Worm (Caenorhabditis elegans): ENCODE data around the gene math-16.

math-16 gene

ce11 chrII:1890682-1891081, 12.1 kb upstream of the math-16 start, which contains the start of gene math-9:
TSS of gene math-9 (minus strand) at chrII:1890782.
- TF ChIP-seq Y53F4B.3 (GFP tag; IDR thresholded peaks at IDR 0.05) (no peak), pha-4 (tag; optimal IDR thresholded peaks at IDR 0.05) (no peak), F52B5.7 (tag; optimal IDR thresholded peaks at IDR 0.05) (no peak), ztf-26 (tag; optimal IDR thresholded peaks at IDR 0.05) (no peak), ztf-18 (tag; optimal IDR thresholded peaks at IDR 0.05) (no peak), nfya-2 (GFP tag; IDR thresholded peaks at IDR 0.05) (no peak), Y56A3A.18 (GFP tag; IDR thresholded peaks at IDR 0.05) (no peak), cebp-2 (GFP tag; IDR thresholded peaks at IDR 0.05) (no peak), ceh-58 (GFP tag; IDR thresholded peaks at IDR 0.05) (no peak), zim-3 (tag; optimal IDR thresholded peaks at IDR 0.05) (no peak), mxl-1 (tag; optimal IDR thresholded peaks at IDR 0.05) (no peak), lin-35 (GFP tag; optimal IDR thresholded peaks at IDR 0.05) (no peak), F37B4.10 (GFP tag; IDR thresholded peaks at IDR 0.05) (no peak), unc-130 (GFP tag; optimal IDR thresholded peaks at IDR 0.05) (no peak), B0035.1 (tag; optimal IDR thresholded peaks at IDR 0.05) (no peak), unc-62 (GFP tag; optimal IDR thresholded peaks at IDR 0.05) (no peak), ztf-28 (GFP tag; IDR thresholded peaks at IDR 0.05) (no peak), hlh-26 (GFP tag; conservative IDR thresholded peaks at IDR 0.05) (no peak), mel-28 (tag; optimal IDR thresholded peaks at IDR 0.05; ENCODE audit: borderline replicate concordance) (no peak), hmg-1.2 (GFP tag; IDR thresholded peaks at IDR 0.05) (no peak)

- TF ChIP-seq K11D2.4 (GFP tag; IDR thresholded peaks at IDR 0.05): no peak
- TF ChIP-seq hlh-26 (GFP tag; conservative IDR thresholded peaks at IDR 0.05): no peak
- TF ChIP-seq C17E4.6 (GFP tag; IDR thresholded peaks at IDR 0.05): no peak
- no peak for TF ChIP-seq K12H6.12 (tag; optimal IDR thresholded peaks at IDR 0.05)
- no peak for TF ChIP-seq madf-8 (GFP tag; conservative IDR thresholded peaks at IDR 0.05)
- no peak for TF ChIP-seq aptf-2 (GFP tag; conservative IDR thresholded peaks at IDR 0.05)
- TF ChIP-seq snpc-1.1 (tag; optimal IDR thresholded peaks at IDR 0.05; ENCODE audit: insufficient read depth): no peak
- no peak for TF ChIP-seq unc-130 (GFP tag; optimal IDR thresholded peaks at IDR 0.05)
- no peak for TF ChIP-seq die-1 (tag; optimal IDR thresholded peaks at IDR 0.05)
- TF ChIP-seq mcd-1 (GFP tag; IDR thresholded peaks at IDR 0.05): no peak
- TF ChIP-seq zim-3 (tag; optimal IDR thresholded peaks at IDR 0.05): no peak
- no peak for TF ChIP-seq let-526 (GFP tag; IDR thresholded peaks at IDR 0.05)
- no peak for TF ChIP-seq dpff-1 (tag; optimal IDR thresholded peaks at IDR 0.05)
- TF ChIP-seq mes-4 (tag; optimal IDR thresholded peaks at IDR 0.05): no peak
- TF ChIP-seq snpc-3.4 (tag; optimal IDR thresholded peaks at IDR 0.05): no peak
- TF ChIP-seq ets-4 (GFP tag; optimal IDR thresholded peaks at IDR 0.05): no peak
- TF ChIP-seq bed-1 (GFP tag; IDR thresholded peaks at IDR 0.05): no peak
- no peak for TF ChIP-seq cebp-1 (GFP tag; IDR thresholded peaks at IDR 0.05)
- no peak for TF ChIP-seq cebp-1 (tag; optimal IDR thresholded peaks at IDR 0.05)
Observed at ce11 chrII:1889071-1889470, 10.5 kb upstream of the math-16 start, which contains the start of gene math-8. TSS of gene math-8 (minus strand) at chrII:1889171.

ce11 chrII:1886379-1886778, 7.8 kb upstream of the math-16 start, which contains the start of gene math-7:
TSS of gene math-7 (minus strand) at chrII:1886479.
- no peak for TF ChIP-seq bed-1 (GFP tag; IDR thresholded peaks at IDR 0.05)
- TF ChIP-seq ztf-26 (tag; optimal IDR thresholded peaks at IDR 0.05): no peak
- TF ChIP-seq B0336.3 (GFP tag; IDR thresholded peaks at IDR 0.05): no peak
- no peak for TF ChIP-seq rpc-1 (optimal IDR thresholded peaks at IDR 0.05)
- no peak for TF ChIP-seq rpc-1 (tag; optimal IDR thresholded peaks at IDR 0.05)
- TF ChIP-seq him-1 (tag; optimal IDR thresholded peaks at IDR 0.05): no peak
- TF ChIP-seq attf-5 (GFP tag; optimal IDR thresholded peaks at IDR 0.05): no peak
- no peak for TF ChIP-seq egl-44 (GFP tag; IDR thresholded peaks at IDR 0.05)
- TF ChIP-seq ceh-40 (GFP tag; IDR thresholded peaks at IDR 0.05): no peak
- no peak for TF ChIP-seq nfya-2 (GFP tag; IDR thresholded peaks at IDR 0.05)
- TF ChIP-seq sdz-38 (tag; optimal IDR thresholded peaks at IDR 0.05): no peak
- no peak for TF ChIP-seq ceh-100 (GFP tag; IDR thresholded peaks at IDR 0.05)
- TF ChIP-seq F10E7.11 (tag; optimal IDR thresholded peaks at IDR 0.05): no peak
- no peak for TF ChIP-seq nhr-27 (tag; optimal IDR thresholded peaks at IDR 0.05)
- TF ChIP-seq let-526 (GFP tag; IDR thresholded peaks at IDR 0.05): no peak
- no peak for TF ChIP-seq lsy-27 (tag; optimal IDR thresholded peaks at IDR 0.05; ENCODE audit: borderline replicate concordance, insufficient read depth)
- TF ChIP-seq lir-1 (GFP tag; conservative IDR thresholded peaks at IDR 0.05): no peak
